Worm (Caenorhabditis elegans) whole organism, midembryonic: ENCODE results near the gene F23A7.4.

Source experiments
- T22C8.4 ChIP-seq: fragments of 200-800 bp; sonication (Bioruptor generic); IDR thresholded peaks from 2 replicates; pipeline ENCODE4 v1.3.6; 2022; ENCODE audit warnings: missing genetic modification characterization, missing compliant biosample characterization
- flt-1 ChIP-seq: fragments of 200-800 bp; sonication (Bioruptor generic); IDR thresholded peaks from 2 replicates; pipeline ENCODE4 v1.3.6; 2022; ENCODE audit warnings: missing genetic modification characterization, missing compliant biosample characterization
- ref-1 ChIP-seq: fragments of 200-800 bp; sonication (Bioruptor generic); conservative IDR thresholded peaks from 2 replicates; pipeline ENCODE4 v1.3.6; 2022; ENCODE audit warnings: missing genetic modification reagents, missing genetic modification characterization, missing compliant biosample characterization
- ztf-29 ChIP-seq: fragments of 200-800 bp; sonication (Bioruptor generic); IDR thresholded peaks from 2 replicates; pipeline ENCODE4 v1.3.6; 2022; ENCODE audit warnings: missing genetic modification reagents, missing genetic modification characterization, missing compliant biosample characterization

DNA sequence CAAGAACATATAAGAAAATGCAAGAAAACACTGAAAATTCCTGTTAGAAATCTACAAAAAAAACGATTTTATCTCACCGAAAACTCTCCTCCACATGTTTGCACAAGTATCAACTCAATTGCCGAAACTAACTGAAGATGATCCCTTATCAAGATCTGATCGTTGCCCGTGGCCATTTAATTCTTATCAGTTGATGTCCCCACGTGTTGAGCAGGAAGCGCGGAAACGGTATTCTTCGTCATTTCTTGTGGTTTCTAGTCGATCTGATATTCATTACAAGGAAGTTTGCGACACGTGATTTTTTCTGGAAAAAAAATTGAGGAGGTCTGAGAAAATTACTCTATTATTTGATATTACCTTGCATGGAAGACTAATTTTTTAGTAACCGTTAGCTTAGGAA is 49.0 kb upstream of the F23A7.4 start, which contains the start of gene F09C8.1:
- TF ChIP-seq T22C8.4 (GFP tag; lab: Robert Waterston, UW): no peak
- no peak for TF ChIP-seq flt-1 (GFP tag; lab: Robert Waterston, UW)
- TF ChIP-seq ref-1 (GFP tag; lab: Robert Waterston, UW): no peak
- no peak for TF ChIP-seq ztf-29 (GFP tag; lab: Robert Waterston, UW)
